Fruit fly (Drosophila melanogaster) whole organism, prepupa: Measurements from ENCODE around the gene CG7101.

Experiments used
- Blimp-1 ChIP-seq: fragments of 200-800 bp; sonication (Bioruptor generic); optimal IDR thresholded peaks from 3 replicates; lab custom pipeline; 2017; ENCODE audit warnings: missing biosample characterization, missing genetic modification characterization, mild to moderate bottlenecking, moderate library complexity, missing genetic modification reagents
- CG10631 ChIP-seq: fragments of 200-800 bp; sonication (Bioruptor generic); optimal IDR thresholded peaks from 2 replicates; lab custom pipeline; 2016; ENCODE audit warnings: missing biosample characterization, missing genetic modification characterization
- CG11294 ChIP-seq: fragments of 200-800 bp; sonication (Bioruptor generic); IDR thresholded peaks from 2 replicates; pipeline ENCODE4 v1.3.6; 2022; ENCODE audit warnings: missing biosample characterization, missing genetic modification characterization
- CG11762 ChIP-seq: fragments of 200-800 bp; sonication (Bioruptor generic); optimal IDR thresholded peaks from 3 replicates; lab custom pipeline; 2016; ENCODE audit warnings: missing biosample characterization, missing genetic modification characterization; ENCODE audit not compliant: insufficient read depth
- CG11902 ChIP-seq: fragments of 200-800 bp; sonication (Bioruptor generic); optimal IDR thresholded peaks from 3 replicates; lab custom pipeline; 2016; ENCODE audit warnings: missing biosample characterization, missing genetic modification characterization
- CG15336 ChIP-seq: fragments of 200-800 bp; sonication (Bioruptor generic); IDR thresholded peaks from 2 replicates; pipeline ENCODE4 v1.3.6; 2022; ENCODE audit warnings: missing biosample characterization, missing genetic modification characterization
- CG16779 ChIP-seq: fragments of 200-800 bp; sonication (Bioruptor generic); optimal IDR thresholded peaks from 3 replicates; lab custom pipeline; 2017; ENCODE audit warnings: missing biosample characterization, mild to moderate bottlenecking, missing genetic modification characterization
- CG3032 ChIP-seq: fragments of 200-800 bp; optimal IDR thresholded peaks from 2 replicates; lab custom pipeline; 2019; ENCODE audit warnings: missing biosample characterization, mild to moderate bottlenecking, missing genetic modification characterization, moderate library complexity
- CG31627 ChIP-seq: fragments of 200-800 bp; sonication (Bioruptor generic); optimal IDR thresholded peaks from 3 replicates; lab custom pipeline; 2016; ENCODE audit warnings: missing biosample characterization, missing genetic modification characterization
- CG32006 ChIP-seq: fragments of 200-800 bp; sonication (Bioruptor generic); optimal IDR thresholded peaks from 3 replicates; lab custom pipeline; 2017; ENCODE audit warnings: missing biosample characterization, mild to moderate bottlenecking, missing genetic modification characterization
- CG34406 ChIP-seq: fragments of 200-800 bp; sonication (Bioruptor generic); optimal IDR thresholded peaks from 3 replicates; lab custom pipeline; 2016; ENCODE audit warnings: missing biosample characterization, missing genetic modification characterization
- CG3919 ChIP-seq: fragments of 200-800 bp; sonication (Bioruptor generic); optimal IDR thresholded peaks from 3 replicates; lab custom pipeline; 2016; ENCODE audit warnings: missing biosample characterization, missing genetic modification characterization
- CG6163 ChIP-seq: fragments of 200-800 bp; sonication (Bioruptor generic); IDR thresholded peaks from 3 replicates; pipeline ENCODE4 v1.3.6; 2022; ENCODE audit warnings: missing biosample characterization, missing genetic modification characterization
- CG6276 ChIP-seq: fragments of 200-800 bp; sonication (Bioruptor generic); optimal IDR thresholded peaks from 2 replicates; lab custom pipeline; 2017; ENCODE audit warnings: missing biosample characterization, mild to moderate bottlenecking, missing genetic modification characterization
- CG6808 ChIP-seq: fragments of 200-800 bp; sonication (Bioruptor generic); optimal IDR thresholded peaks from 3 replicates; lab custom pipeline; 2017; ENCODE audit warnings: missing biosample characterization, missing genetic modification characterization, mild to moderate bottlenecking, moderate library complexity, missing genetic modification reagents
- CG6854 ChIP-seq: fragments of 200-800 bp; sonication (Bioruptor generic); optimal IDR thresholded peaks from 2 replicates; lab custom pipeline; 2017; ENCODE audit warnings: missing biosample characterization, mild to moderate bottlenecking, missing genetic modification characterization
- CG7368 ChIP-seq: fragments of 200-800 bp; sonication (Bioruptor generic); optimal IDR thresholded peaks from 3 replicates; lab custom pipeline; 2016; ENCODE audit warnings: missing biosample characterization, missing genetic modification characterization
- CG8319 ChIP-seq: fragments of 200-800 bp; sonication (Bioruptor generic); optimal IDR thresholded peaks from 3 replicates; lab custom pipeline; 2016; ENCODE audit warnings: missing biosample characterization, missing genetic modification characterization
- CG8632 ChIP-seq: fragments of 200-800 bp; sonication (Bioruptor generic); optimal IDR thresholded peaks from 3 replicates; lab custom pipeline; 2016; ENCODE audit warnings: missing biosample characterization, missing genetic modification characterization
- Eip75B ChIP-seq: fragments of 200-800 bp; sonication (Bioruptor generic); optimal IDR thresholded peaks from 3 replicates; lab custom pipeline; 2016; ENCODE audit warnings: missing biosample characterization, missing genetic modification characterization
- Eip78C ChIP-seq: fragments of 200-800 bp; sonication (Bioruptor generic); peaks from one replicate; lab custom pipeline; 2016; ENCODE audit warnings: missing biosample characterization, missing genetic modification characterization
- Eip93F ChIP-seq: fragments of 200-800 bp; sonication (Bioruptor generic); optimal IDR thresholded peaks from 2 replicates; lab custom pipeline; 2016; ENCODE audit warnings: missing biosample characterization, mild to moderate bottlenecking, missing genetic modification characterization
- Ets96B ChIP-seq: fragments of 200-800 bp; optimal IDR thresholded peaks from 2 replicates; lab custom pipeline; 2019; ENCODE audit warnings: missing biosample characterization, mild to moderate bottlenecking, missing genetic modification characterization, moderate library complexity
- Gug ChIP-seq: fragments of 200-800 bp; sonication (Bioruptor generic); IDR thresholded peaks from 2 replicates; pipeline ENCODE4 v1.3.6; 2022; ENCODE audit warnings: missing biosample characterization, missing genetic modification characterization
- Hr38 ChIP-seq: sonication (Bioruptor generic); optimal IDR thresholded peaks from 2 replicates; lab custom pipeline; 2016; ENCODE audit warnings: missing biosample characterization, missing genetic modification characterization
- Hr39 ChIP-seq: fragments of 200-800 bp; sonication (Bioruptor generic); optimal IDR thresholded peaks from 2 replicates; lab custom pipeline; 2016; ENCODE audit warnings: missing biosample characterization, missing genetic modification characterization
- Hr4 ChIP-seq: fragments of 200-800 bp; sonication (Bioruptor generic); optimal IDR thresholded peaks from 3 replicates; lab custom pipeline; 2016; ENCODE audit warnings: missing biosample characterization, missing genetic modification characterization
- Lpt ChIP-seq: fragments of 200-800 bp; sonication (Bioruptor generic); optimal IDR thresholded peaks from 3 replicates; lab custom pipeline; 2016; ENCODE audit warnings: missing biosample characterization, missing genetic modification characterization
- Met ChIP-seq: fragments of 200-800 bp; sonication (Bioruptor generic); optimal IDR thresholded peaks from 3 replicates; lab custom pipeline; 2016; ENCODE audit warnings: missing biosample characterization, missing genetic modification characterization
- OdsH ChIP-seq: fragments of 200-800 bp; sonication (Bioruptor generic); optimal IDR thresholded peaks from 3 replicates; lab custom pipeline; 2016; ENCODE audit warnings: missing biosample characterization, missing genetic modification characterization
- Smox ChIP-seq: fragments of 200-800 bp; sonication (Bioruptor generic); optimal IDR thresholded peaks from 3 replicates; lab custom pipeline; 2016; ENCODE audit warnings: missing biosample characterization, missing genetic modification characterization
- Sox14 ChIP-seq: fragments of 200-800 bp; sonication (Bioruptor generic); optimal IDR thresholded peaks from 3 replicates; lab custom pipeline; 2016; ENCODE audit warnings: missing biosample characterization, missing genetic modification characterization
- Sox15 ChIP-seq: fragments of 200-800 bp; sonication (Bioruptor generic); optimal IDR thresholded peaks from 3 replicates; lab custom pipeline; 2016; ENCODE audit warnings: missing biosample characterization, missing genetic modification characterization
- achi ChIP-seq: fragments of 200-800 bp; sonication (Bioruptor generic); optimal IDR thresholded peaks from 3 replicates; lab custom pipeline; 2016; ENCODE audit warnings: missing biosample characterization, missing genetic modification characterization
- acj6 ChIP-seq: fragments of 200-800 bp; sonication (Bioruptor generic); optimal IDR thresholded peaks from 3 replicates; lab custom pipeline; 2016; ENCODE audit warnings: missing biosample characterization, missing genetic modification characterization
- cyc ChIP-seq: fragments of 200-800 bp; sonication (Bioruptor generic); optimal IDR thresholded peaks from 3 replicates; lab custom pipeline; 2016; ENCODE audit warnings: missing biosample characterization, missing genetic modification characterization
- dac ChIP-seq: fragments of 200-800 bp; sonication (Bioruptor generic); optimal IDR thresholded peaks from 2 replicates; lab custom pipeline; 2017; ENCODE audit warnings: missing biosample characterization, mild to moderate bottlenecking, missing genetic modification characterization
- dsx ChIP-seq: fragments of 200-800 bp; optimal IDR thresholded peaks from 3 replicates; lab custom pipeline; 2019; ENCODE audit warnings: missing biosample characterization, mild to moderate bottlenecking, missing genetic modification characterization, moderate library complexity; ENCODE audit not compliant: poor library complexity, severe bottlenecking
- eg ChIP-seq: fragments of 200-800 bp; sonication (Bioruptor generic); IDR thresholded peaks from 3 replicates; pipeline ENCODE4 v1.3.6; 2022; ENCODE audit warnings: missing biosample characterization, missing genetic modification characterization
- esn ChIP-seq: fragments of 200-800 bp; sonication (Bioruptor generic); optimal IDR thresholded peaks from 2 replicates; lab custom pipeline; 2016; ENCODE audit warnings: missing biosample characterization, mild to moderate bottlenecking, missing genetic modification characterization, moderate library complexity
- fd59A ChIP-seq: fragments of 200-800 bp; sonication (Bioruptor generic); optimal IDR thresholded peaks from 2 replicates; lab custom pipeline; 2017; ENCODE audit warnings: missing biosample characterization, mild to moderate bottlenecking, missing genetic modification characterization, missing genetic modification reagents
- fd85E ChIP-seq: fragments of 200-800 bp; sonication (Bioruptor generic); optimal IDR thresholded peaks from 3 replicates; lab custom pipeline; 2016; ENCODE audit warnings: missing biosample characterization, missing genetic modification characterization
- pdm3 ChIP-seq: fragments of 200-800 bp; sonication (Bioruptor generic); optimal IDR thresholded peaks from 3 replicates; lab custom pipeline; 2016; ENCODE audit warnings: missing biosample characterization, missing genetic modification characterization
- salr ChIP-seq, 2 experiments: fragments of 200-800 bp; sonication (Bioruptor generic); optimal IDR thresholded peaks; 3 replicates each; lab custom pipeline; 2016 to 2018; ENCODE audit warnings: missing biosample characterization in 2 of 2, missing genetic modification characterization in 2 of 2, mild to moderate bottlenecking in 1 of 2
- spab ChIP-seq: fragments of 200-800 bp; sonication (Bioruptor generic); optimal IDR thresholded peaks from 2 replicates; lab custom pipeline; 2017; ENCODE audit warnings: missing biosample characterization, mild to moderate bottlenecking, missing genetic modification characterization, missing genetic modification reagents
- ss ChIP-seq, 2 experiments: fragments of 200-800 bp; sonication (Bioruptor generic); optimal IDR thresholded peaks; 2 replicates in 1 of 2; 3 replicates in 1 of 2; lab custom pipeline; 2017 to 2018; ENCODE audit warnings: mild to moderate bottlenecking in 2 of 2, missing biosample characterization in 2 of 2, missing genetic modification characterization in 2 of 2, moderate library complexity in 1 of 2
- svp ChIP-seq: fragments of 200-800 bp; sonication (Bioruptor generic); peaks from one replicate; lab custom pipeline; 2016; ENCODE audit warnings: missing biosample characterization, missing genetic modification characterization
- topi ChIP-seq: fragments of 200-800 bp; sonication (Bioruptor generic); optimal IDR thresholded peaks from 3 replicates; lab custom pipeline; 2016; ENCODE audit warnings: missing biosample characterization, missing genetic modification characterization
- vri ChIP-seq: fragments of 200-800 bp; sonication (Bioruptor generic); optimal IDR thresholded peaks from 3 replicates; lab custom pipeline; 2016; ENCODE audit warnings: missing biosample characterization, mild to moderate bottlenecking, missing genetic modification characterization

The CG7101 gene

DNA sequence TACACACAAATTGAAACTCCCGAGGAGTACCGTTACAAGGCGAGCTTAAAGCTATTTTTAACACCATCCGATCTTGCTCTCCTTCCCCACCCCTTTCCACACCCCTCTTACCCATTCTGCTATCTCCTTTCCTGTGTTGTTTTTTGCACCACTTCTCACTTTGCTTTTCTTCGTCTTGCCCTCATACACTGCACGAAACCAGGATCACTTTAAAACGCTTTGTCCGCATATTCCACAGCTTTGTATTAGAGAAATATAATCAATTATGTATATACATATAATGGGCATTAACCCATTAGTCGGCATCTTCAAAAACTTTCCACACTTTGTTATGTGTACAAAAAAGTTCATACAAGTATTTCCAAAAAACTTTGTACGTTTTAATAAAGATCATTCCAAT lies 5.1 kb downstream of the CG7101 start (continued):
- TF ChIP-seq Eip93F (GFP tag; lab: Kevin White, UChicago) = no peak
- TF ChIP-seq vri = no peak
- TF ChIP-seq pdm3 (GFP tag; lab: Kevin White, UChicago) = peak; percentile 32
- TF ChIP-seq CG32006 (GFP tag; lab: Kevin White, UChicago) = peak; percentile 68
- TF ChIP-seq fd85E (GFP tag; lab: Kevin White, UChicago) = no peak
- no peak for TF ChIP-seq Smox (GFP tag; lab: Kevin White, UChicago)
- TF ChIP-seq dsx (GFP tag; lab: Kevin White, UChicago) = peak; percentile 12
- no peak for TF ChIP-seq Eip75B
- no peak for TF ChIP-seq ss (GFP tag; optimal IDR thresholded peaks at IDR 0.05; lab: Kevin White, UChicago)
- no peak for TF ChIP-seq CG11762
- TF ChIP-seq Eip78C (GFP tag; lab: Kevin White, UChicago) = peak; percentile 79
- peak; percentile 2 for TF ChIP-seq achi (GFP tag; lab: Kevin White, UChicago)
- peak; percentile 51; the same call in 1 of the 3 replicates for TF ChIP-seq eg (GFP tag; lab: Robert Waterston, UW)
- peak; percentile 14 for TF ChIP-seq CG10631 (GFP tag; lab: Kevin White, UChicago)
- TF ChIP-seq CG11294 = peak; percentile 21; the same call in 1 of the 2 replicates
- TF ChIP-seq topi (GFP tag; lab: Kevin White, UChicago) = no peak
- TF ChIP-seq spab (GFP tag; lab: Kevin White, UChicago) = peak; percentile 23
- no peak for TF ChIP-seq esn (GFP tag; lab: Kevin White, UChicago)
- no peak for TF ChIP-seq CG31627
- no peak for TF ChIP-seq CG7368 (GFP tag; lab: Kevin White, UChicago)
- no peak for TF ChIP-seq svp
- TF ChIP-seq Sox14 = peak; percentile 0
- no peak for TF ChIP-seq CG34406 (GFP tag; lab: Kevin White, UChicago)
- peak; percentile 48 for TF ChIP-seq Ets96B
- peak; percentile 3 for TF ChIP-seq CG8632 (GFP tag; lab: Kevin White, UChicago)
- peak; percentile 6 for TF ChIP-seq Lpt
- TF ChIP-seq, all 60 proteins: peak for 26

- TF ChIP-seq CG16779 (tag; lab: Kevin White, UChicago) (peak; percentile 30), Lpt (no peak), CG11902 (GFP tag; lab: Kevin White, UChicago) (no peak), fd59A (GFP tag; lab: Kevin White, UChicago) (no peak), esn (GFP tag; lab: Kevin White, UChicago) (no peak), CG8632 (GFP tag; lab: Kevin White, UChicago) (no peak), dac (no peak), CG8319 (GFP tag; lab: Kevin White, UChicago) (no peak), Met (no peak), CG15336 (GFP tag; lab: Robert Waterston, UW) (no peak), CG7368 (GFP tag; lab: Kevin White, UChicago) (no peak), Eip78C (GFP tag; lab: Kevin White, UChicago) (peak; percentile 49), CG6808 (peak; percentile 45), cyc (GFP tag; lab: Kevin White, UChicago) (no peak), salr (GFP tag; optimal IDR thresholded peaks at IDR 0.05; lab: Kevin White, UChicago) (no peak), CG3919 (GFP tag; lab: Kevin White, UChicago) (no peak), acj6 (GFP tag; lab: Kevin White, UChicago) (no peak), Hr38 (GFP tag; lab: Kevin White, UChicago) (no peak), eg (GFP tag; lab: Robert Waterston, UW) (peak; percentile 43; the same call in 1 of the 3 replicates), CG6163 (GFP tag; lab: Robert Waterston, UW) (no peak), CG6854 (no peak), spab (GFP tag; lab: Kevin White, UChicago) (peak; percentile 12), CG31627 (no peak), Sox14 (peak; percentile 12), Gug (GFP tag; lab: Robert Waterston, UW) (0 out of 2 replicates have a peak, but pooled peaks have one; percentile 12), topi (GFP tag; lab: Kevin White, UChicago) (no peak), ss (GFP tag; optimal IDR thresholded peaks at IDR 0.05; lab: Kevin White, UChicago) (peak; percentile 56 to 62), Blimp-1 (GFP tag; lab: Kevin White, UChicago) (no peak), CG6276 (GFP tag; lab: Kevin White, UChicago) (no peak), Hr39 (GFP tag; lab: Kevin White, UChicago) (no peak), OdsH (GFP tag; lab: Kevin White, UChicago) (peak; percentile 5), CG11762 (no peak), CG3032 (peak; percentile 19), Sox15 (GFP tag; lab: Kevin White, UChicago) (no peak), Hr4 (GFP tag; lab: Kevin White, UChicago) (no peak), CG10631 (GFP tag; lab: Kevin White, UChicago) (no peak), CG34406 (GFP tag; lab: Kevin White, UChicago) (no peak)
These were observed 5.9 kb downstream of the CG7101 start for dm6 chrX:18836315-18836714.
